Worm (Caenorhabditis elegans) whole organism, midembryonic: Measurements from ENCODE around the gene Y54G9A.5.

Source experiments
- T22C8.4 ChIP-seq: fragments of 200-800 bp; sonication (Bioruptor generic); IDR thresholded peaks from 2 replicates; pipeline ENCODE4 v1.3.6; 2022; ENCODE audit warnings: missing genetic modification characterization, missing compliant biosample characterization
- cog-1 ChIP-seq: sonication (generic microtip); optimal IDR thresholded peaks from 2 replicates; lab custom pipeline; 2016; ENCODE audit warnings: missing genetic modification characterization, missing compliant biosample characterization
- flt-1 ChIP-seq: fragments of 200-800 bp; sonication (Bioruptor generic); IDR thresholded peaks from 2 replicates; pipeline ENCODE4 v1.3.6; 2022; ENCODE audit warnings: missing genetic modification characterization, missing compliant biosample characterization
- klf-2 ChIP-seq: fragments of 200-800 bp; sonication (Bioruptor generic); conservative IDR thresholded peaks from 2 replicates; pipeline ENCODE4 v1.3.6; 2022; ENCODE audit warnings: missing genetic modification reagents, missing genetic modification characterization, missing compliant biosample characterization
- med-1 ChIP-seq: sonication (generic microtip); optimal IDR thresholded peaks from 2 replicates; lab custom pipeline; 2017; ENCODE audit warnings: missing genetic modification characterization, mild to moderate bottlenecking, missing compliant biosample characterization, antibody characterized with exemption, missing genetic modification reagents; ENCODE audit not compliant: insufficient read depth
- ref-1 ChIP-seq: fragments of 200-800 bp; sonication (Bioruptor generic); conservative IDR thresholded peaks from 2 replicates; pipeline ENCODE4 v1.3.6; 2022; ENCODE audit warnings: missing genetic modification reagents, missing genetic modification characterization, missing compliant biosample characterization
- tab-1 ChIP-seq: fragments of 200-800 bp; sonication (Bioruptor generic); IDR thresholded peaks from 2 replicates; pipeline ENCODE4 v1.3.6; 2022; ENCODE audit warnings: missing genetic modification characterization, missing compliant biosample characterization
- ztf-23 ChIP-seq: fragments of 200-800 bp; sonication (Bioruptor generic); IDR thresholded peaks from 2 replicates; pipeline ENCODE4 v1.3.6; 2022; ENCODE audit warnings: missing genetic modification reagents, missing genetic modification characterization, missing compliant biosample characterization
- ztf-29 ChIP-seq: fragments of 200-800 bp; sonication (Bioruptor generic); IDR thresholded peaks from 2 replicates; pipeline ENCODE4 v1.3.6; 2022; ENCODE audit warnings: missing genetic modification reagents, missing genetic modification characterization, missing compliant biosample characterization

The Y54G9A.5 gene

ce11 chrII:13695343-13696332 is 27.2 kb upstream of the Y54G9A.5 start, which contains the start of gene kqt-3:
Gene kqt-3 (plus strand): TSS chrII:13696282.
- no peak for TF ChIP-seq flt-1 (GFP tag; lab: Robert Waterston, UW)
- TF ChIP-seq med-1 (GFP tag; lab: Kevin White, UChicago): no peak
- TF ChIP-seq T22C8.4 (GFP tag; lab: Robert Waterston, UW): no peak
- no peak for TF ChIP-seq ztf-29 (GFP tag; lab: Robert Waterston, UW)
- TF ChIP-seq cog-1: no peak
- no peak for TF ChIP-seq tab-1 (GFP tag; lab: Robert Waterston, UW)
- no peak for TF ChIP-seq ztf-23 (GFP tag; lab: Robert Waterston, UW)
- TF ChIP-seq klf-2: no peak
- no peak for TF ChIP-seq ref-1 (GFP tag; lab: Robert Waterston, UW)

ce11 chrII:13697691-13698090 is 25.1 kb upstream of the Y54G9A.5 start:
- TF ChIP-seq cog-1 (no peak), flt-1 (GFP tag; lab: Robert Waterston, UW) (no peak), T22C8.4 (GFP tag; lab: Robert Waterston, UW) (no peak), klf-2 (no peak), ref-1 (GFP tag; lab: Robert Waterston, UW) (no peak), ztf-23 (GFP tag; lab: Robert Waterston, UW) (no peak), med-1 (GFP tag; lab: Kevin White, UChicago) (no peak), tab-1 (GFP tag; lab: Robert Waterston, UW) (no peak), ztf-29 (GFP tag; lab: Robert Waterston, UW) (no peak)

- TF ChIP-seq T22C8.4 (GFP tag; lab: Robert Waterston, UW) (no peak), cog-1 (no peak), ref-1 (GFP tag; lab: Robert Waterston, UW) (no peak), ztf-23 (GFP tag; lab: Robert Waterston, UW) (no peak)
Observed at ce11 chrII:13711493-13712055, 11.2 kb upstream of the Y54G9A.5 start.

ce11 chrII:13713239-13713638 is 9.6 kb upstream of the Y54G9A.5 start:
- TF ChIP-seq cog-1 (no peak), flt-1 (GFP tag; lab: Robert Waterston, UW) (no peak), med-1 (GFP tag; lab: Kevin White, UChicago) (no peak)

- TF ChIP-seq ztf-23 (GFP tag; lab: Robert Waterston, UW) (no peak), flt-1 (GFP tag; lab: Robert Waterston, UW) (no peak)
Observed at ce11 chrII:13715333-13715732, 7.5 kb upstream of the Y54G9A.5 start.

ce11 chrII:13715733-13716132 is 7.1 kb upstream of the Y54G9A.5 start, which contains the start of gene zipt-2.3:
Gene zipt-2.3 (minus strand): TSS chrII:13715879.
- no peak for TF ChIP-seq cog-1
- TF ChIP-seq klf-2: no peak
- no peak for TF ChIP-seq tab-1 (GFP tag; lab: Robert Waterston, UW)
- TF ChIP-seq med-1 (GFP tag; lab: Kevin White, UChicago): no peak
- TF ChIP-seq ztf-23 (GFP tag; lab: Robert Waterston, UW): no peak
- no peak for TF ChIP-seq T22C8.4 (GFP tag; lab: Robert Waterston, UW)
- TF ChIP-seq flt-1 (GFP tag; lab: Robert Waterston, UW): no peak
- TF ChIP-seq ref-1 (GFP tag; lab: Robert Waterston, UW): no peak
- no peak for TF ChIP-seq ztf-29 (GFP tag; lab: Robert Waterston, UW)

ce11 chrII:13717393-13718367 is 5.1 kb upstream of the Y54G9A.5 start:
- no peak for TF ChIP-seq tab-1 (GFP tag; lab: Robert Waterston, UW)
- peak; percentile 29; the same call in 1 of the 2 replicates for TF ChIP-seq T22C8.4 (GFP tag; lab: Robert Waterston, UW)

ce11 chrII:13720650-13721049 is 2.2 kb upstream of the Y54G9A.5 start:
- no peak for TF ChIP-seq ref-1 (GFP tag; lab: Robert Waterston, UW)
- no peak for TF ChIP-seq klf-2
- TF ChIP-seq ztf-23 (GFP tag; lab: Robert Waterston, UW): no peak
- no peak for TF ChIP-seq ztf-29 (GFP tag; lab: Robert Waterston, UW)
- no peak for TF ChIP-seq flt-1 (GFP tag; lab: Robert Waterston, UW)
- no peak for TF ChIP-seq med-1 (GFP tag; lab: Kevin White, UChicago)
- TF ChIP-seq cog-1: no peak
- no peak for TF ChIP-seq T22C8.4 (GFP tag; lab: Robert Waterston, UW)
- no peak for TF ChIP-seq tab-1 (GFP tag; lab: Robert Waterston, UW)

- TF ChIP-seq cog-1 (no peak), ref-1 (GFP tag; lab: Robert Waterston, UW) (no peak), flt-1 (GFP tag; lab: Robert Waterston, UW) (no peak), med-1 (GFP tag; lab: Kevin White, UChicago) (no peak), klf-2 (no peak), ztf-29 (GFP tag; lab: Robert Waterston, UW) (no peak), tab-1 (GFP tag; lab: Robert Waterston, UW) (no peak), ztf-23 (GFP tag; lab: Robert Waterston, UW) (no peak), T22C8.4 (GFP tag; lab: Robert Waterston, UW) (no peak)
Observed at ce11 chrII:13721218-13721617, 1.6 kb upstream of the Y54G9A.5 start, which contains the start of gene sre-46. Gene sre-46 (minus strand): TSS chrII:13721318.
